Worm (Caenorhabditis elegans) whole organism, young adult: Measurements from ENCODE around the gene F01D5.1.
"Not testable (repeated sequence)": the region's sequence is repeated elsewhere in the genome, so short reads cannot be mapped to it uniquely, and the experiment has no call there.

Experiments used
- B0336.3 ChIP-seq: fragments of 200-800 bp; sonication (Bioruptor generic); IDR thresholded peaks from 2 replicates; pipeline ENCODE4 v1.3.6; 2022; ENCODE audit warnings: missing genetic modification characterization, missing compliant biosample characterization
- C06A6.2 ChIP-seq: fragments of 200-800 bp; sonication (Bioruptor generic); conservative IDR thresholded peaks from 2 replicates; pipeline ENCODE4 v1.3.6; 2022; ENCODE audit warnings: missing genetic modification characterization, missing compliant biosample characterization
- F10E7.11 ChIP-seq: sonication (generic microtip); optimal IDR thresholded peaks from 2 replicates; lab custom pipeline; 2017; ENCODE audit warnings: mild to moderate bottlenecking, missing genetic modification characterization, moderate library complexity, missing compliant biosample characterization
- F23B12.7 ChIP-seq: sonication (generic microtip); optimal IDR thresholded peaks from 2 replicates; lab custom pipeline; 2017; ENCODE audit warnings: missing genetic modification characterization, mild to moderate bottlenecking, missing compliant biosample characterization, antibody characterized with exemption, moderate library complexity; ENCODE audit not compliant: insufficient read depth
- F33H1.4 ChIP-seq: fragments of 200-800 bp; sonication (Bioruptor generic); IDR thresholded peaks from 2 replicates; pipeline ENCODE4 v1.3.6; 2022; ENCODE audit warnings: missing genetic modification reagents, missing genetic modification characterization, missing compliant biosample characterization
- F37B4.10 ChIP-seq: fragments of 200-800 bp; sonication (Bioruptor generic); IDR thresholded peaks from 2 replicates; pipeline ENCODE4 v1.3.6; 2022; ENCODE audit warnings: missing genetic modification characterization, missing compliant biosample characterization
- F52B5.7 ChIP-seq: sonication (generic microtip); optimal IDR thresholded peaks from 2 replicates; lab custom pipeline; 2016; ENCODE audit warnings: mild to moderate bottlenecking, missing genetic modification characterization, missing compliant biosample characterization
- K11D2.4 ChIP-seq: fragments of 200-800 bp; sonication (Bioruptor generic); IDR thresholded peaks from 2 replicates; pipeline ENCODE4 v1.3.6; 2022; ENCODE audit warnings: missing genetic modification reagents, missing genetic modification characterization, missing compliant biosample characterization
- Y56A3A.18 ChIP-seq: fragments of 200-800 bp; sonication (Bioruptor generic); IDR thresholded peaks from 2 replicates; pipeline ENCODE4 v1.3.6; 2022; ENCODE audit warnings: missing genetic modification reagents, missing genetic modification characterization, missing compliant biosample characterization
- Y67H2A.10 ChIP-seq: fragments of 200-800 bp; sonication (Bioruptor generic); conservative IDR thresholded peaks from 2 replicates; pipeline ENCODE4 v1.3.6; 2022; ENCODE audit warnings: missing genetic modification reagents, missing genetic modification characterization, missing compliant biosample characterization
- Y79H2A.3 ChIP-seq: fragments of 200-800 bp; sonication (Bioruptor generic); conservative IDR thresholded peaks from 2 replicates; pipeline ENCODE4 v1.3.6; 2022; ENCODE audit warnings: missing genetic modification reagents, missing genetic modification characterization, missing compliant biosample characterization
- akir-1 ChIP-seq: fragments of 200-800 bp; sonication (Bioruptor generic); optimal IDR thresholded peaks from 2 replicates; lab custom pipeline; 2018; ENCODE audit warnings: mild to moderate bottlenecking, missing genetic modification characterization, moderate library complexity, missing compliant biosample characterization
- attf-5 ChIP-seq: fragments of 200-800 bp; sonication (Bioruptor generic); optimal IDR thresholded peaks from 2 replicates; lab custom pipeline; 2018; ENCODE audit warnings: mild to moderate bottlenecking, missing genetic modification characterization, missing compliant biosample characterization
- attf-6 ChIP-seq: fragments of 200-800 bp; sonication (Bioruptor generic); IDR thresholded peaks from 2 replicates; pipeline ENCODE4 v1.3.6; 2022; ENCODE audit warnings: missing genetic modification reagents, missing genetic modification characterization, missing compliant biosample characterization
- bed-2 ChIP-seq: fragments of 200-800 bp; sonication (Bioruptor generic); IDR thresholded peaks from 2 replicates; pipeline ENCODE4 v1.3.6; 2022; ENCODE audit warnings: missing genetic modification reagents, missing genetic modification characterization, missing compliant biosample characterization
- cebp-2 ChIP-seq: fragments of 200-800 bp; sonication (Bioruptor generic); IDR thresholded peaks from 2 replicates; pipeline ENCODE4 v1.3.6; 2022; ENCODE audit warnings: missing genetic modification characterization, missing compliant biosample characterization
- ceh-58 ChIP-seq: fragments of 200-800 bp; sonication (Bioruptor generic); IDR thresholded peaks from 2 replicates; pipeline ENCODE4 v1.3.6; 2022; ENCODE audit warnings: missing genetic modification characterization, missing compliant biosample characterization
- dpl-1 ChIP-seq: fragments of 150-350 bp; optimal IDR thresholded peaks from 2 replicates; lab custom pipeline; 2014; ENCODE audit warnings: missing biosample characterization, missing genetic modification reagents, missing genetic modification characterization
- egl-44 ChIP-seq: fragments of 200-800 bp; sonication (Bioruptor generic); IDR thresholded peaks from 2 replicates; pipeline ENCODE4 v1.3.6; 2022; ENCODE audit warnings: missing genetic modification reagents, missing genetic modification characterization, missing compliant biosample characterization
- egrh-3 ChIP-seq: fragments of 200-800 bp; sonication (Bioruptor generic); IDR thresholded peaks from 2 replicates; pipeline ENCODE4 v1.3.6; 2022; ENCODE audit warnings: missing genetic modification reagents, missing genetic modification characterization, missing compliant biosample characterization
- ets-4 ChIP-seq: fragments of 200-800 bp; sonication (Bioruptor generic); optimal IDR thresholded peaks from 2 replicates; lab custom pipeline; 2018; ENCODE audit warnings: mild to moderate bottlenecking, missing genetic modification characterization, missing compliant biosample characterization
- him-1 ChIP-seq: sonication (generic microtip); optimal IDR thresholded peaks from 2 replicates; lab custom pipeline; 2016; ENCODE audit warnings: missing genotype, missing genetic modification reagents, missing genetic modification characterization, missing compliant biosample characterization
- hrde-1 ChIP-seq: sonication (generic microtip); optimal IDR thresholded peaks from 2 replicates; lab custom pipeline; 2016; ENCODE audit warnings: missing genetic modification characterization, mild to moderate bottlenecking, missing compliant biosample characterization, moderate library complexity, missing genotype, missing genetic modification reagents, borderline replicate concordance
- hsf-1 ChIP-seq: fragments of 200-800 bp; sonication (Bioruptor generic); IDR thresholded peaks from 2 replicates; pipeline ENCODE4 v1.3.6; 2022; ENCODE audit warnings: missing genetic modification reagents, missing genetic modification characterization, missing compliant biosample characterization
- lag-1 ChIP-seq: fragments of 200-800 bp; sonication (Bioruptor generic); IDR thresholded peaks from 2 replicates; pipeline ENCODE4 v1.3.6; 2022; ENCODE audit warnings: missing genetic modification reagents, missing genetic modification characterization, missing compliant biosample characterization
- let-526 ChIP-seq: fragments of 200-800 bp; sonication (Bioruptor generic); IDR thresholded peaks from 2 replicates; pipeline ENCODE4 v1.3.6; 2022; ENCODE audit warnings: missing genetic modification reagents, missing genetic modification characterization, missing compliant biosample characterization
- lin-26 ChIP-seq: fragments of 200-800 bp; sonication (Bioruptor generic); IDR thresholded peaks from 2 replicates; pipeline ENCODE4 v1.3.6; 2022; ENCODE audit warnings: missing genetic modification reagents, missing genetic modification characterization, missing compliant biosample characterization
- lin-35 ChIP-seq, 3 experiments: fragments of 150-350 bp in 2 of 3; sonication (generic microtip) in 1 of 3; optimal IDR thresholded peaks; 2 replicates each; lab custom pipeline; 2014 to 2018; ENCODE audit warnings: missing biosample characterization in 3 of 3, missing genetic modification characterization in 3 of 3, missing genetic modification reagents in 3 of 3
- lin-40 ChIP-seq: sonication (generic microtip); optimal IDR thresholded peaks from 2 replicates; lab custom pipeline; 2016; ENCODE audit warnings: missing genetic modification characterization, mild to moderate bottlenecking, missing compliant biosample characterization, missing genotype, missing genetic modification reagents
- lir-1 ChIP-seq: fragments of 200-800 bp; sonication (Bioruptor generic); conservative IDR thresholded peaks from 2 replicates; pipeline ENCODE4 v1.3.6; 2022; ENCODE audit warnings: missing genetic modification reagents, missing genetic modification characterization, missing compliant biosample characterization
- madf-3 ChIP-seq: fragments of 200-800 bp; sonication (Bioruptor generic); IDR thresholded peaks from 2 replicates; pipeline ENCODE4 v1.3.6; 2022; ENCODE audit warnings: missing genetic modification reagents, missing genetic modification characterization, missing compliant biosample characterization
- mcd-1 ChIP-seq: fragments of 200-800 bp; sonication (Bioruptor generic); IDR thresholded peaks from 2 replicates; pipeline ENCODE4 v1.3.6; 2022; ENCODE audit warnings: missing genetic modification reagents, missing genetic modification characterization, missing compliant biosample characterization
- mel-28 ChIP-seq: sonication (generic microtip); optimal IDR thresholded peaks from 2 replicates; lab custom pipeline; 2016; ENCODE audit warnings: borderline replicate concordance, mild to moderate bottlenecking, missing genetic modification characterization, missing compliant biosample characterization
- mes-4 ChIP-seq: sonication (generic microtip); optimal IDR thresholded peaks from 2 replicates; lab custom pipeline; 2016; ENCODE audit warnings: missing genotype, missing genetic modification characterization, missing compliant biosample characterization
- mxl-1 ChIP-seq: sonication (generic microtip); optimal IDR thresholded peaks from 2 replicates; lab custom pipeline; 2016; ENCODE audit warnings: missing genetic modification characterization, missing compliant biosample characterization
- nfya-1 ChIP-seq: sonication (generic microtip); optimal IDR thresholded peaks from 2 replicates; lab custom pipeline; 2017; ENCODE audit warnings: antibody characterized with exemption, missing compliant biosample characterization, missing genetic modification characterization, borderline replicate concordance; ENCODE audit not compliant: insufficient read depth
- nfyb-1 ChIP-seq: fragments of 200-800 bp; sonication (Bioruptor generic); IDR thresholded peaks from 2 replicates; pipeline ENCODE4 v1.3.6; 2022; ENCODE audit warnings: missing genetic modification reagents, missing genetic modification characterization, missing compliant biosample characterization
- nhr-120 ChIP-seq: fragments of 200-800 bp; sonication (Bioruptor generic); IDR thresholded peaks from 2 replicates; pipeline ENCODE4 v1.3.6; 2022; ENCODE audit warnings: missing genetic modification characterization, missing compliant biosample characterization
- pha-4 ChIP-seq: fragments of 150-350 bp; sonication (generic microtip); optimal IDR thresholded peaks from 2 replicates; lab custom pipeline; 2014; ENCODE audit warnings: missing biosample characterization, missing genetic modification reagents, missing genetic modification characterization
- snpc-1.1 ChIP-seq: sonication (generic microtip); optimal IDR thresholded peaks from 2 replicates; lab custom pipeline; 2017; ENCODE audit warnings: missing genetic modification characterization, mild to moderate bottlenecking, missing compliant biosample characterization, antibody characterized with exemption, moderate library complexity, missing genotype, missing genetic modification reagents; ENCODE audit not compliant: insufficient read depth
- snpc-4 ChIP-seq, 5 experiments: fragments of 150-350 bp in 1 of 5; sonication (generic microtip) in 4 of 5; optimal IDR thresholded peaks; 2 replicates each; lab custom pipeline; 2014 to 2018; ENCODE audit warnings: missing genetic modification characterization in 5 of 5, missing biosample characterization in 3 of 5, antibody characterized with exemption in 2 of 5, mild to moderate bottlenecking in 2 of 5, missing compliant biosample characterization in 2 of 5, missing genotype in 2 of 5, moderate library complexity in 2 of 5, missing genetic modification reagents in 1 of 5
- xnd-1 ChIP-seq: sonication (generic microtip); optimal IDR thresholded peaks from 2 replicates; lab custom pipeline; 2016; ENCODE audit warnings: missing genotype, missing genetic modification reagents, missing genetic modification characterization, missing compliant biosample characterization
- zim-3 ChIP-seq: sonication (generic microtip); optimal IDR thresholded peaks from 2 replicates; lab custom pipeline; 2017; ENCODE audit warnings: mild to moderate bottlenecking, missing genetic modification characterization, moderate library complexity, missing compliant biosample characterization
- ztf-3 ChIP-seq: fragments of 200-800 bp; sonication (Bioruptor generic); optimal IDR thresholded peaks from 2 replicates; lab custom pipeline; 2018; ENCODE audit warnings: mild to moderate bottlenecking, missing genetic modification characterization, missing compliant biosample characterization

The F01D5.1 gene

ce11 chrII:14032705-14033104 is 35.3 kb upstream of the F01D5.1 start (continued):
- TF ChIP-seq snpc-1.1 (tag; lab: Kevin White, UChicago) (no peak), attf-5 (no peak), Y56A3A.18 (no peak), lin-40 (no peak), F33H1.4 (no peak), lin-26 (GFP tag; lab: Robert Waterston, UW) (no peak), dpl-1 (GFP tag; lab: Kevin White, UChicago) (no peak), F23B12.7 (tag; lab: Kevin White, UChicago) (no peak), hrde-1 (no peak), zim-3 (tag; lab: Kevin White, UChicago) (peak; percentile 40), mxl-1 (tag; lab: Kevin White, UChicago) (peak; percentile 14), B0336.3 (GFP tag; lab: Robert Waterston, UW) (0 out of 2 replicates have a peak, but pooled peaks have one; percentile 56), him-1 (tag; lab: Kevin White, UChicago) (no peak), snpc-4 (GFP tag; optimal IDR thresholded peaks at IDR 0.05; lab: Kevin White, UChicago) (no peak), snpc-4 (tag; optimal IDR thresholded peaks at IDR 0.05; lab: Kevin White, UChicago) (no peak), C06A6.2 (GFP tag; lab: Robert Waterston, UW) (peak; percentile 32; the same call in 1 of the 2 replicates), lir-1 (GFP tag; lab: Robert Waterston, UW) (no peak), nfya-1 (tag; lab: Kevin White, UChicago) (no peak), lin-35 (GFP tag; optimal IDR thresholded peaks at IDR 0.05; lab: Kevin White, UChicago) (no peak), let-526 (GFP tag; lab: Robert Waterston, UW) (no peak), pha-4 (tag; lab: Kevin White, UChicago) (no peak), akir-1 (GFP tag; lab: Kevin White, UChicago) (no peak), nhr-120 (GFP tag; lab: Robert Waterston, UW) (no peak), mes-4 (tag; lab: Kevin White, UChicago) (no peak), Y67H2A.10 (GFP tag; lab: Robert Waterston, UW) (no peak), F52B5.7 (tag; lab: Kevin White, UChicago) (no peak), ztf-3 (GFP tag; lab: Kevin White, UChicago) (no peak)

ce11 chrII:14021230-14021629 is 23.8 kb upstream of the F01D5.1 start, which contains the start of gene F01D5.10:
Gene F01D5.10, minus strand, starts transcription at chrII:14021330.
- not testable (repeated sequence) for TF ChIP-seq xnd-1 (tag; lab: Kevin White, UChicago); mel-28; madf-3 (GFP tag; lab: Robert Waterston, UW)
- TF ChIP-seq, all 124 proteins: peak for 0; not testable (repeated sequence) for 124

ce11 chrII:14019625-14020024 is 22.2 kb upstream of the F01D5.1 start:
- TF ChIP-seq lag-1 (GFP tag; lab: Robert Waterston, UW) (0 out of 2 replicates have a peak, but pooled peaks have one; percentile 43), mcd-1 (GFP tag; lab: Robert Waterston, UW) (peak; percentile 61), ets-4 (peak; percentile 13), cebp-2 (GFP tag; lab: Robert Waterston, UW) (peak; percentile 88; the same call in 1 of the 2 replicates), K11D2.4 (0 out of 2 replicates have a peak, but pooled peaks have one; percentile 19), F37B4.10 (GFP tag; lab: Robert Waterston, UW) (0 out of 2 replicates have a peak, but pooled peaks have one; percentile 83), nfyb-1 (0 out of 2 replicates have a peak, but pooled peaks have one; percentile 27), F52B5.7 (tag; lab: Kevin White, UChicago) (peak; percentile 18), egl-44 (peak; percentile 45; the same call in 1 of the 2 replicates), Y79H2A.3 (GFP tag; lab: Robert Waterston, UW) (0 out of 2 replicates have a peak, but pooled peaks have one; percentile 15), bed-2 (GFP tag; lab: Robert Waterston, UW) (0 out of 2 replicates have a peak, but pooled peaks have one; percentile 27), F10E7.11 (tag; lab: Kevin White, UChicago) (peak; percentile 2), nhr-120 (GFP tag; lab: Robert Waterston, UW) (0 out of 2 replicates have a peak, but pooled peaks have one; percentile 9), hsf-1 (GFP tag; lab: Robert Waterston, UW) (peak; percentile 60; the same call in 1 of the 2 replicates), attf-5 (peak; percentile 14), attf-6 (GFP tag; lab: Robert Waterston, UW) (0 out of 2 replicates have a peak, but pooled peaks have one; percentile 30), ceh-58 (GFP tag; lab: Robert Waterston, UW) (peak; percentile 92; the same call in 1 of the 2 replicates), lin-26 (GFP tag; lab: Robert Waterston, UW) (0 out of 2 replicates have a peak, but pooled peaks have one; percentile 75), egrh-3 (GFP tag; lab: Robert Waterston, UW) (peak; percentile 100)
